Worm (Caenorhabditis elegans): Measurements from ENCODE around the gene msp-65.

The msp-65 gene

DNA sequence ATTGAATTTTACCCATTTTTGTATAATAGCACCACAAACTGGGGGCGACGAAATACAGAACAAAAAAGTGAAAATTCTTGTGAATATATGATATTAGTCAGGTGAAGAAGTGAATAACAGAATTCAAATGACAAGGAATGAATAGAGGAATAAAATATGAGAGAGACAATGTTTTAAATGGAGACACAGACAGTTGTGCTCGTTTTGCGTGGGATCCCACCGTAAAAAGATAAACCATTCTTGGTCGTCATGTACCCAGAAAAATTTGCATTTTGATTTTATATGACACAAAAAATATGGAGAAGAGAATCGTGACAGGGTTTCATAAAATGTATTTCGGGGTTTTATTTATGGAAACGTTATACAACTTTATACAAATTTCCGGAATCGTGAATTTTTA lies 38.6 kb upstream of the msp-65 start, which contains the start of gene F36H12.17:
TSS of gene F36H12.17 (minus strand) at position 101 of the 400 bp plus-strand sequence.
- TF ChIP-seq lin-11 (tag; optimal IDR thresholded peaks at IDR 0.05) = no peak
- TF ChIP-seq che-1 (tag; optimal IDR thresholded peaks at IDR 0.05) = no peak
- TF ChIP-seq K09A11.1 (tag; optimal IDR thresholded peaks at IDR 0.05; ENCODE audit: insufficient read depth) = no peak
- no peak for TF ChIP-seq ets-4 (tag; optimal IDR thresholded peaks at IDR 0.05)
- TF ChIP-seq nhr-232 (tag; optimal IDR thresholded peaks at IDR 0.05) = no peak
- TF ChIP-seq dve-1 (tag; optimal IDR thresholded peaks at IDR 0.05) = no peak
- no peak for TF ChIP-seq pha-2 (tag; optimal IDR thresholded peaks at IDR 0.05)
- no peak for TF ChIP-seq pha-4 (tag; optimal IDR thresholded peaks at IDR 0.05)
- no peak for TF ChIP-seq nfya-1 (tag; optimal IDR thresholded peaks at IDR 0.05)
- no peak for TF ChIP-seq ceh-22 (tag; optimal IDR thresholded peaks at IDR 0.05)
- no peak for TF ChIP-seq pqm-1 (tag; optimal IDR thresholded peaks at IDR 0.05)
- no peak for TF ChIP-seq ceh-34 (tag; optimal IDR thresholded peaks at IDR 0.05)
- TF ChIP-seq zip-5 (tag; optimal IDR thresholded peaks at IDR 0.05) = no peak
- no peak for TF ChIP-seq unc-86 (tag; optimal IDR thresholded peaks at IDR 0.05)

ce11 chrIV:5281457-5281856 lies 34.9 kb upstream of the msp-65 start:
- TF ChIP-seq pqm-1 (tag; optimal IDR thresholded peaks at IDR 0.05) (no peak), ceh-30 (tag; optimal IDR thresholded peaks at IDR 0.05) (no peak), C08G9.2 (tag; optimal IDR thresholded peaks at IDR 0.05) (no peak), lin-11 (tag; optimal IDR thresholded peaks at IDR 0.05) (no peak), pax-1 (tag; optimal IDR thresholded peaks at IDR 0.05) (no peak), ceh-6 (GFP tag; optimal IDR thresholded peaks at IDR 0.05) (no peak), fkh-10 (GFP tag; optimal IDR thresholded peaks at IDR 0.05) (no peak), rnt-1 (tag; optimal IDR thresholded peaks at IDR 0.05) (no peak), C38D4.7 (GFP tag; optimal IDR thresholded peaks at IDR 0.05) (no peak), zip-5 (tag; optimal IDR thresholded peaks at IDR 0.05) (no peak), tbx-2 (tag; optimal IDR thresholded peaks at IDR 0.05) (no peak), tbx-7 (tag; optimal IDR thresholded peaks at IDR 0.05) (no peak), K09A11.1 (tag; optimal IDR thresholded peaks at IDR 0.05; ENCODE audit: insufficient read depth) (no peak), ceh-9 (tag; optimal IDR thresholded peaks at IDR 0.05) (no peak), eyg-1 (tag; optimal IDR thresholded peaks at IDR 0.05) (no peak), madf-2 (tag; optimal IDR thresholded peaks at IDR 0.05) (no peak), ceh-2 (tag; optimal IDR thresholded peaks at IDR 0.05) (no peak), ceh-22 (tag; optimal IDR thresholded peaks at IDR 0.05) (no peak)

- TF ChIP-seq tbx-7 (tag; optimal IDR thresholded peaks at IDR 0.05) = no peak
- no peak for TF ChIP-seq dve-1 (tag; optimal IDR thresholded peaks at IDR 0.05)
- TF ChIP-seq T23F11.4 (GFP tag; optimal IDR thresholded peaks at IDR 0.05) = no peak
Observed at ce11 chrIV:5287190-5287589, 29.1 kb upstream of the msp-65 start.

ce11 chrIV:5288932-5289331 lies 27.4 kb upstream of the msp-65 start:
- TF ChIP-seq ceh-6 (GFP tag; optimal IDR thresholded peaks at IDR 0.05) = no peak
- no peak for TF ChIP-seq ceh-19 (GFP tag; optimal IDR thresholded peaks at IDR 0.05)
- no peak for TF ChIP-seq ceh-18 (tag; optimal IDR thresholded peaks at IDR 0.05)
- TF ChIP-seq nfya-1 (tag; optimal IDR thresholded peaks at IDR 0.05) = no peak
- no peak for TF ChIP-seq C08G9.2 (tag; optimal IDR thresholded peaks at IDR 0.05)
- no peak for TF ChIP-seq fkh-6 (tag; optimal IDR thresholded peaks at IDR 0.05)
- TF ChIP-seq tbx-7 (tag; optimal IDR thresholded peaks at IDR 0.05) = no peak
- no peak for TF ChIP-seq unc-3 (GFP tag; conservative IDR thresholded peaks at IDR 0.05)
- TF ChIP-seq unc-3 (tag; optimal IDR thresholded peaks at IDR 0.05) = no peak

DNA sequence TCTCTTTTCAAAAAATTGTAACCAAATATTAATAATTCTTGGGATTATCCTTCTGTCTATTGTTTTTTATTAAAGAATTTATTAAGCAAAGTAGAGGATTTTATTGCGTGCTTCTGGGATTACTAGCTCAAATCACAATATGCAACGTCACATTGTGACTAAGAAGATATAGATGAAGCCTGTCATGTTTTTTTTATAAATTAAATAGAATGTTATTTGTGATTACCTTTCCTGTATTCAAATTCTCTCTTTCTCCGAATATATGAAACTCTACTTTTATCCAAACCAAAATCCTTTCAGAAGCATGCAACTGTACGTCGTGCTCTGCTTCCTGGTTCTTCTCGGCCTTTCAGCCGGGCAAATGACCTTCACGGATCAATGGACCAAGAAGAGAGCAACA lies 25.8 kb upstream of the msp-65 start, which contains the start of gene nlp-47:
TSS of gene nlp-47 (plus strand) at position 301 of the 400 bp plus-strand sequence.
- TF ChIP-seq unc-55 (GFP tag; optimal IDR thresholded peaks at IDR 0.05) (no peak), F13H6.1 (tag; optimal IDR thresholded peaks at IDR 0.05) (no peak), C38D4.7 (GFP tag; optimal IDR thresholded peaks at IDR 0.05) (no peak), ztf-16 (tag; optimal IDR thresholded peaks at IDR 0.05) (no peak), ceh-19 (GFP tag; optimal IDR thresholded peaks at IDR 0.05) (no peak), ceh-48 (tag; optimal IDR thresholded peaks at IDR 0.05) (no peak), hlh-8 (tag; optimal IDR thresholded peaks at IDR 0.05) (no peak), unc-42 (tag; optimal IDR thresholded peaks at IDR 0.05) (no peak), nhr-11 (tag; optimal IDR thresholded peaks at IDR 0.05) (no peak), hlh-6 (tag; optimal IDR thresholded peaks at IDR 0.05) (no peak), zip-5 (tag; optimal IDR thresholded peaks at IDR 0.05) (no peak), fkh-6 (tag; optimal IDR thresholded peaks at IDR 0.05) (no peak), rnt-1 (tag; optimal IDR thresholded peaks at IDR 0.05) (no peak), ceh-24 (tag; optimal IDR thresholded peaks at IDR 0.05) (no peak)
